Worm (Caenorhabditis elegans) whole organism, L3 larva: ENCODE measurements around the gene C46G7.2.

Experiments used
- aly-2 ChIP-seq: fragments of 150-350 bp; optimal IDR thresholded peaks from 2 replicates; lab custom pipeline; 2014; ENCODE audit warnings: missing biosample characterization, missing genetic modification characterization
- ama-1 ChIP-seq: fragments of 150-350 bp; optimal IDR thresholded peaks from 2 replicates; lab custom pipeline; 2018
- ceh-82 ChIP-seq: fragments of 150-350 bp; optimal IDR thresholded peaks from 2 replicates; lab custom pipeline; 2014; ENCODE audit warnings: missing biosample characterization, missing genetic modification characterization
- ceh-9 ChIP-seq: sonication (generic microtip); optimal IDR thresholded peaks from 2 replicates; lab custom pipeline; 2018; ENCODE audit warnings: missing biosample characterization, missing genetic modification characterization
- elt-2 ChIP-seq: sonication (generic microtip); optimal IDR thresholded peaks from 2 replicates; lab custom pipeline; 2016; ENCODE audit warnings: missing genetic modification reagents, mild to moderate bottlenecking, missing genetic modification characterization, missing compliant biosample characterization
- fkh-10 ChIP-seq: sonication (generic microtip); optimal IDR thresholded peaks from 2 replicates; lab custom pipeline; 2017; ENCODE audit warnings: missing biosample characterization, missing genetic modification reagents, missing genetic modification characterization
- jun-1 ChIP-seq: fragments of 150-350 bp; optimal IDR thresholded peaks from 2 replicates; lab custom pipeline; 2014; ENCODE audit warnings: missing biosample characterization, missing genetic modification reagents, missing genetic modification characterization
- lin-15B ChIP-seq: fragments of 150-350 bp; optimal IDR thresholded peaks from 2 replicates; lab custom pipeline; 2014; ENCODE audit warnings: missing biosample characterization, missing genetic modification characterization
- nhr-11 ChIP-seq: fragments of 150-350 bp; optimal IDR thresholded peaks from 2 replicates; lab custom pipeline; 2014; ENCODE audit warnings: missing biosample characterization, missing genetic modification characterization
- nhr-28 ChIP-seq: fragments of 150-350 bp; optimal IDR thresholded peaks from 2 replicates; lab custom pipeline; 2014; ENCODE audit warnings: missing biosample characterization, missing genetic modification characterization
- nhr-67 ChIP-seq: fragments of 150-350 bp; optimal IDR thresholded peaks from 2 replicates; lab custom pipeline; 2014; ENCODE audit warnings: missing biosample characterization, missing genetic modification characterization
- nhr-76 ChIP-seq: fragments of 150-350 bp; sonication (generic microtip); optimal IDR thresholded peaks from 5 replicates; lab custom pipeline; 2014; ENCODE audit warnings: missing biosample characterization, missing genetic modification characterization
- pha-4 ChIP-seq: fragments of 150-350 bp; optimal IDR thresholded peaks from 2 replicates; lab custom pipeline; 2014; ENCODE audit warnings: missing biosample characterization, missing genetic modification reagents, missing genetic modification characterization
- zag-1 ChIP-seq: fragments of 150-350 bp; optimal IDR thresholded peaks from 2 replicates; lab custom pipeline; 2014; ENCODE audit warnings: missing biosample characterization, missing genetic modification characterization

DNA sequence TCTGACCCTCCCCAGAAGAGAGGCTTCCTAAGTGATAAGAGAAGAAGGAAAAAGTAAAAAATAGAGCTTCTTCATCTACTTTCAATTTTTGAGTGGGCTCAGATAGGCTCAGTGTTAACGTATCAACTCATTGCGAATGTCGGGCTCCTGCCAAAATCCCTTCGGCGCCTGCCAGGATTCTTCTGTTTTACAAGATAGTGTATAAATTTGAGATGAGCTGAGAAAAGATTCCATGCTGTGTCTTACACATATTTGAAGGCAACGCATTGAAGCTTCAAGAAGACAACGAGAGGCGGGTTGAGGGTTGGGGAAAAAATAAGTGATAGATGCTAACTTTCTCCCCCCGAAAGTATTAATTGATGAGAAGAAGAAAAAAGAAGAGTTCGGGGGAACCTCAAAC is 17.4 kb downstream of the C46G7.2 start:
- no peak for TF ChIP-seq nhr-11
- TF ChIP-seq pha-4 (tag; lab: Kevin White, UChicago), result no peak
- no peak for TF ChIP-seq jun-1 (tag; lab: Kevin White, UChicago)
- no peak for TF ChIP-seq nhr-67
- no peak for TF ChIP-seq elt-2
- no peak for TF ChIP-seq aly-2
- TF ChIP-seq zag-1 (tag; lab: Kevin White, UChicago), result no peak
- TF ChIP-seq nhr-28 (tag; lab: Kevin White, UChicago), result no peak
- no peak for TF ChIP-seq nhr-76 (tag; lab: Kevin White, UChicago)
- TF ChIP-seq ceh-82, result no peak
- no peak for TF ChIP-seq lin-15B
- no peak for TF ChIP-seq ama-1 (lab: Kevin White, UChicago)
- no peak for TF ChIP-seq fkh-10 (GFP tag; lab: Kevin White, UChicago)
- TF ChIP-seq ceh-9, result no peak
